Worm (Caenorhabditis elegans) whole organism, late embryonic: ENCODE results near the gene clp-10.

ENCODE experiments used
- ama-1 ChIP-seq: fragments of 150-350 bp; optimal IDR thresholded peaks from 2 replicates; lab custom pipeline; 2014
- ceh-48 ChIP-seq: sonication (generic microtip); optimal IDR thresholded peaks from 2 replicates; lab custom pipeline; 2016; ENCODE audit warnings: missing genetic modification characterization, inconsistent platforms, missing compliant biosample characterization
- hlh-30 ChIP-seq: sonication (generic microtip); optimal IDR thresholded peaks from 2 replicates; lab custom pipeline; 2017; ENCODE audit warnings: antibody characterized with exemption, missing genetic modification characterization, missing compliant biosample characterization; ENCODE audit not compliant: insufficient read depth
- nhr-11 ChIP-seq: fragments of 150-350 bp; optimal IDR thresholded peaks from 2 replicates; lab custom pipeline; 2014; ENCODE audit warnings: missing biosample characterization, missing genetic modification characterization

- TF ChIP-seq hlh-30 (no peak), ceh-48 (tag; lab: Kevin White, UChicago) (no peak), ama-1 (lab: Kevin White, UChicago) (no peak), nhr-11 (tag; lab: Kevin White, UChicago) (no peak)
Measured at ce11 chrIII:67025-67424, 29.0 kb upstream of the clp-10 start.
